Worm (Caenorhabditis elegans) whole organism, young adult: ENCODE measurements around the gene F15E6.10.

Experiments
- F49E8.2 ChIP-seq: sonication (generic microtip); optimal IDR thresholded peaks from 3 replicates; lab custom pipeline; 2017; ENCODE audit warnings: missing genetic modification characterization, mild to moderate bottlenecking, missing compliant biosample characterization, antibody characterized with exemption, moderate library complexity; ENCODE audit not compliant: insufficient read depth
- K11D2.4 ChIP-seq: fragments of 200-800 bp; sonication (Bioruptor generic); IDR thresholded peaks from 2 replicates; pipeline ENCODE4 v1.3.6; 2022; ENCODE audit warnings: missing genetic modification reagents, missing genetic modification characterization, missing compliant biosample characterization
- ceh-40 ChIP-seq: fragments of 200-800 bp; sonication (Bioruptor generic); IDR thresholded peaks from 2 replicates; pipeline ENCODE4 v1.3.6; 2022; ENCODE audit warnings: missing genetic modification characterization, missing compliant biosample characterization
- ekl-4 ChIP-seq: fragments of 200-800 bp; sonication (Bioruptor generic); IDR thresholded peaks from 2 replicates; pipeline ENCODE4 v1.3.6; 2022; ENCODE audit warnings: missing genetic modification reagents, missing genetic modification characterization, missing compliant biosample characterization
- gei-17 ChIP-seq: fragments of 200-800 bp; sonication (Bioruptor generic); optimal IDR thresholded peaks from 2 replicates; lab custom pipeline; 2018; ENCODE audit warnings: mild to moderate bottlenecking, missing genetic modification characterization, missing compliant biosample characterization
- hmg-20 ChIP-seq: fragments of 200-800 bp; sonication (Bioruptor generic); IDR thresholded peaks from 2 replicates; pipeline ENCODE4 v1.3.6; 2022; ENCODE audit warnings: missing genetic modification reagents, missing genetic modification characterization, missing compliant biosample characterization
- madf-10 ChIP-seq: sonication (generic microtip); optimal IDR thresholded peaks from 2 replicates; lab custom pipeline; 2016; ENCODE audit warnings: mild to moderate bottlenecking, missing genetic modification characterization, missing compliant biosample characterization
- sea-2 ChIP-seq: fragments of 200-800 bp; sonication (Bioruptor generic); IDR thresholded peaks from 2 replicates; pipeline ENCODE4 v1.3.6; 2022; ENCODE audit warnings: missing genetic modification characterization, missing compliant biosample characterization
- snpc-4 ChIP-seq, 5 experiments: fragments of 150-350 bp in 1 of 5; sonication (generic microtip) in 4 of 5; optimal IDR thresholded peaks; 2 replicates each; lab custom pipeline; 2014 to 2018; ENCODE audit warnings: missing genetic modification characterization in 5 of 5, missing biosample characterization in 3 of 5, antibody characterized with exemption in 2 of 5, mild to moderate bottlenecking in 2 of 5, missing compliant biosample characterization in 2 of 5, missing genotype in 2 of 5, moderate library complexity in 2 of 5, missing genetic modification reagents in 1 of 5
- tbx-9 ChIP-seq: sonication (generic microtip); optimal IDR thresholded peaks from 2 replicates; lab custom pipeline; 2016; ENCODE audit warnings: borderline replicate concordance, missing genetic modification characterization, inconsistent platforms, missing compliant biosample characterization

- TF ChIP-seq hmg-20 (no peak), madf-10 (tag; lab: Kevin White, UChicago) (no peak), sea-2 (GFP tag; lab: Robert Waterston, UW) (no peak), ceh-40 (GFP tag; lab: Robert Waterston, UW) (no peak), ekl-4 (GFP tag; lab: Robert Waterston, UW) (no peak), gei-17 (no peak), F49E8.2 (tag; lab: Kevin White, UChicago) (no peak), tbx-9 (no peak), snpc-4 (GFP tag; optimal IDR thresholded peaks at IDR 0.05; lab: Kevin White, UChicago) (no peak), snpc-4 (tag; optimal IDR thresholded peaks at IDR 0.05; lab: Kevin White, UChicago) (no peak), K11D2.4 (no peak)
Measured at ce11 chrIV:4338217-4338616, 45.5 kb downstream of the F15E6.10 start.
